Worm (Caenorhabditis elegans) whole organism, early embryonic: ENCODE results near the gene B0252.11.

Experiments used
- ama-1 ChIP-seq: fragments of 150-350 bp; optimal IDR thresholded peaks from 2 replicates; lab custom pipeline; 2014
- flt-1 ChIP-seq: fragments of 200-800 bp; sonication (Bioruptor generic); IDR thresholded peaks from 2 replicates; pipeline ENCODE4 v1.3.6; 2022; ENCODE audit warnings: missing genetic modification characterization, missing compliant biosample characterization
- hnd-1 ChIP-seq: sonication (generic microtip); optimal IDR thresholded peaks from 2 replicates; lab custom pipeline; 2016; ENCODE audit warnings: missing genetic modification characterization, missing compliant biosample characterization
- tbx-11 ChIP-seq: fragments of 200-800 bp; sonication (Bioruptor generic); IDR thresholded peaks from 2 replicates; pipeline ENCODE4 v1.3.6; 2022; ENCODE audit warnings: missing genetic modification characterization, missing compliant biosample characterization
- tbx-37 ChIP-seq: fragments of 200-800 bp; sonication (Bioruptor generic); conservative IDR thresholded peaks from 2 replicates; pipeline ENCODE4 v1.3.6; 2022; ENCODE audit warnings: missing genetic modification reagents, missing genetic modification characterization, missing compliant biosample characterization
- tra-4 ChIP-seq: sonication (generic microtip); optimal IDR thresholded peaks from 2 replicates; lab custom pipeline; 2017; ENCODE audit warnings: missing genetic modification characterization, missing compliant biosample characterization

DNA sequence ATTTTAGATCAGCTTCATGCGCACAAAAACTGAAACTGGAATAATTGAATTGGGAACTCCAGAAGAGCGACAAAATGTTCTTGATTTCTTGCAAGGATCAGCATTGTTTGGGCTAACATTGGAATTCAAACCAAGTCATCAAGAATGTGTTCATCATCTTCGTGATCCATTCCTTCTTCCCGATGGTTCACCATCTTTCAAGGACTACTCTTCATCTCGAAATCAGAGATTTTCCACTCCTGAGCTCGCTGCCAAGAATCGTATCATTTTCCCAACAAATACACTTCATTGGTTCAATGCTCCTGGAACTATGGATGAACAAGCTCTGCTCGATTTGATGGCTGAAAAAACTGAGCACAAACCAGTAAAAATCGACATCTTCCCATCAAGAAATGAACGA lies 16.9 kb downstream of the B0252.11 start:
- TF ChIP-seq ama-1 (no peak), tbx-37 (GFP tag; lab: Robert Waterston, UW) (no peak), hnd-1 (tag; lab: Kevin White, UChicago) (no peak), tbx-11 (no peak), tra-4 (tag; lab: Kevin White, UChicago) (no peak), flt-1 (GFP tag; lab: Robert Waterston, UW) (no peak)
